Fruit fly (Drosophila melanogaster): ENCODE results near the gene Ndc1.
A peak's percentile ranks its signal among the peaks of the same experiment; 100 is the strongest.

The Ndc1 gene

DNA sequence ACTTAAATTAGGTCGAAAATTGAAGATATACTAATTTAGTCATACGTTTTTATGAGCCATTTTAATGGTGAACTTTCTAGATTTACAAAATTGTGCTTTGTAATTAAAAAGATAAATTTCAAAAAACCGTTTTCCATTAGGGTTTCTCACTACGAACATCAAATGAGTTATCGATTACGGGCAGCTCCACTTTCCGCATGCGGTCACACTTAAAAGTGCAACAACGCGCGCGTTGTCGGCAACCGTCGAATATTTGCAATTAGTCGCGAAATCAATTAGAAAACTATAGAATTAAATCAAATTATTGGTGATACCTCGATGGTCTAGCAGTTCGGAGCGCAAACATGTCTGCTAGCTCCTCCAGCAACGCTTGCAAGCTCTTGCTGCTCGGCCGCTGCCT, at the start of gene Ndc1 (continued):
- TF ChIP-seq CG9797 (GFP tag; optimal IDR thresholded peaks at IDR 0.05) (peak; percentile 79), Sin3A (optimal IDR thresholded peaks at IDR 0.05) (peak; percentile 42), fu2 (GFP tag; optimal IDR thresholded peaks at IDR 0.05) (no peak), Hr78 (GFP tag; optimal IDR thresholded peaks at IDR 0.05) (no peak), CG17359 (tag; optimal IDR thresholded peaks at IDR 0.05) (no peak), Doc2 (GFP tag; IDR thresholded peaks at IDR 0.05) (no peak), CG31388 (GFP tag; optimal IDR thresholded peaks at IDR 0.05) (no peak), CG17802 (tag; optimal IDR thresholded peaks at IDR 0.05) (no peak), CG12155 (GFP tag; optimal IDR thresholded peaks at IDR 0.05) (no peak), CG32532 (GFP tag; IDR thresholded peaks at IDR 0.05) (no peak), CG2116 (GFP tag; optimal IDR thresholded peaks at IDR 0.05) (peak; percentile 57), CG1603 (tag; optimal IDR thresholded peaks at IDR 0.05) (peak; percentile 31), aop (GFP tag; IDR thresholded peaks at IDR 0.05) (no peak), CG13287 (GFP tag; IDR thresholded peaks at IDR 0.05; ENCODE audit: partially characterized antibody) (peak; percentile 72), exex (tag; optimal IDR thresholded peaks at IDR 0.05) (no peak), chif (GFP tag; optimal IDR thresholded peaks at IDR 0.05) (no peak), eyg (GFP tag; optimal IDR thresholded peaks at IDR 0.05) (no peak), dmrt11E (tag; optimal IDR thresholded peaks at IDR 0.05) (no peak), z (GFP tag; IDR thresholded peaks at IDR 0.05) (no peak), CoRest (tag; optimal IDR thresholded peaks at IDR 0.05) (peak; percentile 23), Sry-δ (GFP tag; optimal IDR thresholded peaks at IDR 0.05) (peak; percentile 49), Rx (GFP tag; IDR thresholded peaks at IDR 0.05) (no peak), H2.0 (GFP tag; IDR thresholded peaks at IDR 0.05) (no peak), HHEX (GFP tag; optimal IDR thresholded peaks at IDR 0.05) (no peak), CG7963 (GFP tag; IDR thresholded peaks at IDR 0.05; ENCODE audit: partially characterized antibody) (no peak), HLH4C (GFP tag; IDR thresholded peaks at IDR 0.05; ENCODE audit: partially characterized antibody) (0 out of 3 replicates have a peak, but pooled peaks have one; percentile 37), dan (GFP tag; IDR thresholded peaks at IDR 0.05) (no peak), psq (GFP tag; optimal IDR thresholded peaks at IDR 0.05) (no peak), unc-4 (GFP tag; IDR thresholded peaks at IDR 0.05; ENCODE audit: partially characterized antibody) (peak; percentile 56; the same call in 1 of the 2 replicates), maf-S (GFP tag; optimal IDR thresholded peaks at IDR 0.05) (no peak), Bgb (GFP tag; IDR thresholded peaks at IDR 0.05; ENCODE audit: partially characterized antibody) (peak; percentile 44; the same call in 1 of the 2 replicates), Dp (GFP tag; optimal IDR thresholded peaks at IDR 0.05) (peak; percentile 76), Ets97D (GFP tag; optimal IDR thresholded peaks at IDR 0.05) (peak; percentile 21), CG11085 (GFP tag; IDR thresholded peaks at IDR 0.05) (no peak), E2f2 (GFP tag; IDR thresholded peaks at IDR 0.05) (peak; percentile 84), Dref (GFP tag; IDR thresholded peaks at IDR 0.05) (peak; percentile 71), fru (optimal IDR thresholded peaks at IDR 0.05) (no peak), HLHmδ (GFP tag; optimal IDR thresholded peaks at IDR 0.05) (no peak), CG4617 (GFP tag; optimal IDR thresholded peaks at IDR 0.05; ENCODE audit: borderline replicate concordance) (no peak), Lhr (GFP tag; optimal IDR thresholded peaks at IDR 0.05) (no peak), zen2 (GFP tag; IDR thresholded peaks at IDR 0.05; ENCODE audit: partially characterized antibody) (no peak), pzg (GFP tag; optimal IDR thresholded peaks at IDR 0.05) (peak; percentile 62), NK7.1 (GFP tag; optimal IDR thresholded peaks at IDR 0.05) (no peak), CG12942 (GFP tag; optimal IDR thresholded peaks at IDR 0.05) (no peak), hbn (GFP tag; IDR thresholded peaks at IDR 0.05; ENCODE audit: partially characterized antibody) (peak; percentile 36; the same call in 1 of the 2 replicates), CG17186 (GFP tag; optimal IDR thresholded peaks at IDR 0.05) (peak; percentile 88), hkb (optimal IDR thresholded peaks at IDR 0.05) (no peak), hkb (GFP tag; IDR thresholded peaks at IDR 0.05) (no peak), sna (GFP tag; IDR thresholded peaks at IDR 0.05; ENCODE audit: partially characterized antibody) (peak; percentile 16; the same call in 1 of the 2 replicates), CG13775 (GFP tag; optimal IDR thresholded peaks at IDR 0.05) (no peak), CG3995 (GFP tag; optimal IDR thresholded peaks at IDR 0.05) (no peak)
